Worm (Caenorhabditis elegans) whole organism, early embryonic: ENCODE data around the gene srx-45.

Experiments
- ama-1 ChIP-seq: fragments of 150-350 bp; optimal IDR thresholded peaks from 2 replicates; lab custom pipeline; 2014
- ceh-36 ChIP-seq: sonication (generic microtip); optimal IDR thresholded peaks from 2 replicates; lab custom pipeline; 2016; ENCODE audit warnings: missing genetic modification characterization, inconsistent platforms, missing compliant biosample characterization
- hmg-4 ChIP-seq: fragments of 200-800 bp; sonication (Bioruptor generic); optimal IDR thresholded peaks from 2 replicates; lab custom pipeline; 2018; ENCODE audit warnings: mild to moderate bottlenecking, missing genetic modification characterization, missing compliant biosample characterization
- pes-1 ChIP-seq: fragments of 200-800 bp; sonication (Bioruptor generic); IDR thresholded peaks from 2 replicates; pipeline ENCODE4 v1.3.6; 2022; ENCODE audit warnings: missing genetic modification reagents, missing genetic modification characterization, missing compliant biosample characterization
- scrt-1 ChIP-seq: fragments of 200-800 bp; sonication (Bioruptor generic); IDR thresholded peaks from 2 replicates; pipeline ENCODE4 v1.3.6; 2022; ENCODE audit warnings: missing genetic modification characterization, missing compliant biosample characterization
- sea-1 ChIP-seq: fragments of 200-800 bp; sonication (Bioruptor generic); conservative IDR thresholded peaks from 2 replicates; pipeline ENCODE4 v1.3.6; 2022; ENCODE audit warnings: missing genetic modification characterization, missing compliant biosample characterization

ce11 chrIII:9277803-9278202 is 28.7 kb downstream of the srx-45 start:
- TF ChIP-seq ceh-36 (tag; lab: Kevin White, UChicago) (no peak), scrt-1 (GFP tag; lab: Robert Waterston, UW) (no peak), ama-1 (lab: Kevin White, UChicago) (no peak), pes-1 (GFP tag; lab: Robert Waterston, UW) (no peak), sea-1 (GFP tag; lab: Robert Waterston, UW) (no peak), hmg-4 (GFP tag; lab: Kevin White, UChicago) (no peak)
